Worm (Caenorhabditis elegans) whole organism, dauer: ENCODE results near the gene ncs-1.

Experiments
- unc-62 ChIP-seq: sonication (generic microtip); optimal IDR thresholded peaks from 2 replicates; lab custom pipeline; 2017; ENCODE audit warnings: missing biosample characterization, missing genetic modification reagents, missing genetic modification characterization

ncs-1 gene

ce11 chrX:924495-925008, 38.5 kb downstream of the ncs-1 start, which contains the start of the genes pifk-1 and tbc-11:
TSS of gene pifk-1 (minus strand) at chrX:924511.
TSS of gene tbc-11 (plus strand) at chrX:924958.
- no peak for TF ChIP-seq unc-62

ce11 chrX:918097-918496, 45.0 kb downstream of the ncs-1 start, which contains the start of gene F35H12.5:
TSS of gene F35H12.5 (plus strand) at chrX:918397.
- no peak for TF ChIP-seq unc-62

- TF ChIP-seq unc-62, result no peak
Measured at ce11 chrX:915510-915909, 47.6 kb downstream of the ncs-1 start, which contains the start of gene sel-12. TSS of gene sel-12 (plus strand) at chrX:915867.

ce11 chrX:912990-913389, 50.1 kb downstream of the ncs-1 start, which contains the start of gene F35H12.6:
TSS of gene F35H12.6 (plus strand) at chrX:913290.
- TF ChIP-seq unc-62, result no peak

ce11 chrX:912564-912963, 50.5 kb downstream of the ncs-1 start:
- no peak for TF ChIP-seq unc-62
